Fruit fly (Drosophila melanogaster): ENCODE data around the gene Oat.

The Oat gene

dm6 chr3L:19634788-19635448 lies 14.7 kb downstream of the Oat start (continued):
- TF ChIP-seq BEAF-32 (GFP tag; optimal IDR thresholded peaks at IDR 0.05) (no peak), croc (GFP tag; conservative IDR thresholded peaks at IDR 0.05) (peak; percentile 60), Atf6 (GFP tag; IDR thresholded peaks at IDR 0.05) (peak; percentile 71), stc (GFP tag; IDR thresholded peaks at IDR 0.05) (peak; percentile 70), Rx (GFP tag; IDR thresholded peaks at IDR 0.05) (no peak), CG9876 (GFP tag; optimal IDR thresholded peaks at IDR 0.05) (no peak), CG13624 (GFP tag; optimal IDR thresholded peaks at IDR 0.05) (no peak), Chrac-16 (GFP tag; optimal IDR thresholded peaks at IDR 0.05) (peak; percentile 48), CG3281 (GFP tag; optimal IDR thresholded peaks at IDR 0.05) (peak; percentile 77), sima (GFP tag; optimal IDR thresholded peaks at IDR 0.05) (no peak), ssp (GFP tag; IDR thresholded peaks at IDR 0.05) (peak; percentile 70), CrebB (tag; optimal IDR thresholded peaks at IDR 0.05) (no peak), lov (optimal IDR thresholded peaks at IDR 0.05) (no peak), lov (GFP tag; IDR thresholded peaks at IDR 0.05) (no peak), MTF-1 (GFP tag; optimal IDR thresholded peaks at IDR 0.05; ENCODE audit: borderline replicate concordance) (no peak), ro (GFP tag; IDR thresholded peaks at IDR 0.05) (no peak), CG10366 (GFP tag; IDR thresholded peaks at IDR 0.05) (no peak), bab2 (GFP tag; optimal IDR thresholded peaks at IDR 0.05) (no peak), CG4360 (GFP tag; IDR thresholded peaks at IDR 0.05) (peak; percentile 48), CG6654 (GFP tag; optimal IDR thresholded peaks at IDR 0.05) (no peak), usp (GFP tag; optimal IDR thresholded peaks at IDR 0.05) (no peak), CG1024 (GFP tag; IDR thresholded peaks at IDR 0.05) (no peak), slp2 (GFP tag; optimal IDR thresholded peaks at IDR 0.05) (no peak), Oli (tag; optimal IDR thresholded peaks at IDR 0.05) (peak; percentile 63), TFAM (GFP tag; optimal IDR thresholded peaks at IDR 0.05) (no peak), Nf-YC (tag; optimal IDR thresholded peaks at IDR 0.05) (peak; percentile 35), CG4404 (GFP tag; IDR thresholded peaks at IDR 0.05) (peak; percentile 40; the same call in 1 of the 2 replicates), CG11723 (GFP tag; optimal IDR thresholded peaks at IDR 0.05) (no peak), Awh (GFP tag; IDR thresholded peaks at IDR 0.05) (peak; percentile 33; the same call in 1 of the 2 replicates), seq (GFP tag; IDR thresholded peaks at IDR 0.05) (0 out of 2 replicates have a peak, but pooled peaks have one; percentile 23), otp (GFP tag; IDR thresholded peaks at IDR 0.05) (no peak), chm (GFP tag; IDR thresholded peaks at IDR 0.05) (no peak), Hmr (GFP tag; optimal IDR thresholded peaks at IDR 0.05) (peak; percentile 82), crc (GFP tag; optimal IDR thresholded peaks at IDR 0.05) (no peak), fu2 (GFP tag; optimal IDR thresholded peaks at IDR 0.05) (no peak), Doc2 (GFP tag; IDR thresholded peaks at IDR 0.05) (no peak), jing (GFP tag; optimal IDR thresholded peaks at IDR 0.05) (no peak), kah (GFP tag; optimal IDR thresholded peaks at IDR 0.05) (no peak), Lpt (GFP tag; optimal IDR thresholded peaks at IDR 0.05) (no peak), CG9727 (GFP tag; optimal IDR thresholded peaks at IDR 0.05) (peak; percentile 84), Drgx (GFP tag; IDR thresholded peaks at IDR 0.05) (peak; percentile 79; the same call in 1 of the 2 replicates), CG16815 (GFP tag; optimal IDR thresholded peaks at IDR 0.05) (peak; percentile 50), CG12155 (GFP tag; optimal IDR thresholded peaks at IDR 0.05) (peak; percentile 50), pfk (GFP tag; optimal IDR thresholded peaks at IDR 0.05) (no peak), pho (GFP tag; optimal IDR thresholded peaks at IDR 0.05) (no peak), Abd-B (GFP tag; optimal IDR thresholded peaks at IDR 0.05) (peak; percentile 86), CG13424 (tag; optimal IDR thresholded peaks at IDR 0.05) (peak; percentile 63), CG12104 (GFP tag; optimal IDR thresholded peaks at IDR 0.05) (peak; percentile 61), Fer2 (tag; optimal IDR thresholded peaks at IDR 0.05) (peak; percentile 79), ind (GFP tag; optimal IDR thresholded peaks at IDR 0.05) (peak; percentile 70), CG1832 (GFP tag; optimal IDR thresholded peaks at IDR 0.05) (peak; percentile 86), Xbp1 (GFP tag; optimal IDR thresholded peaks at IDR 0.05) (peak; percentile 47)

Measured in whole organism, embryonic.